Worm (Caenorhabditis elegans): ENCODE data around the gene R07C12.1.

R07C12.1 gene

ce11 chrIV:4137472-4137871 lies 14.8 kb upstream of the R07C12.1 start, which contains the start of gene F49F1.9:
Gene F49F1.9 (minus strand): TSS chrIV:4137572.
- TF ChIP-seq hlh-13 (GFP tag; optimal IDR thresholded peaks at IDR 0.05) (no peak), lim-6 (tag; optimal IDR thresholded peaks at IDR 0.05) (no peak), zip-5 (tag; optimal IDR thresholded peaks at IDR 0.05) (no peak), nhr-232 (tag; optimal IDR thresholded peaks at IDR 0.05) (no peak), unc-42 (tag; optimal IDR thresholded peaks at IDR 0.05) (no peak), pax-1 (tag; optimal IDR thresholded peaks at IDR 0.05) (no peak), ceh-31 (tag; optimal IDR thresholded peaks at IDR 0.05) (no peak), fax-1 (tag; optimal IDR thresholded peaks at IDR 0.05) (no peak), ztf-16 (tag; optimal IDR thresholded peaks at IDR 0.05) (no peak), syd-9 (tag; optimal IDR thresholded peaks at IDR 0.05) (no peak), pha-2 (tag; optimal IDR thresholded peaks at IDR 0.05) (no peak), dmd-4 (tag; optimal IDR thresholded peaks at IDR 0.05; ENCODE audit: borderline replicate concordance) (no peak), unc-55 (GFP tag; optimal IDR thresholded peaks at IDR 0.05) (no peak), nfya-1 (tag; optimal IDR thresholded peaks at IDR 0.05) (no peak), mec-3 (tag; optimal IDR thresholded peaks at IDR 0.05; ENCODE audit: borderline replicate concordance) (no peak), rnt-1 (tag; optimal IDR thresholded peaks at IDR 0.05) (no peak), lin-11 (tag; optimal IDR thresholded peaks at IDR 0.05) (no peak), dve-1 (tag; optimal IDR thresholded peaks at IDR 0.05) (no peak), ceh-22 (tag; optimal IDR thresholded peaks at IDR 0.05) (no peak), pat-9 (tag; optimal IDR thresholded peaks at IDR 0.05) (no peak)

ce11 chrIV:4139022-4139421 lies 13.2 kb upstream of the R07C12.1 start, which contains the start of gene F49F1.10:
Gene F49F1.10 (minus strand): TSS chrIV:4139122.
- no peak for TF ChIP-seq nhr-232 (tag; optimal IDR thresholded peaks at IDR 0.05)
- no peak for TF ChIP-seq ahr-1 (tag; optimal IDR thresholded peaks at IDR 0.05)
- TF ChIP-seq nfya-1 (tag; optimal IDR thresholded peaks at IDR 0.05) = no peak
- TF ChIP-seq hlh-6 (tag; optimal IDR thresholded peaks at IDR 0.05) = no peak
- TF ChIP-seq ceh-30 (tag; optimal IDR thresholded peaks at IDR 0.05) = no peak
- no peak for TF ChIP-seq syd-9 (tag; optimal IDR thresholded peaks at IDR 0.05)
- no peak for TF ChIP-seq eyg-1 (tag; optimal IDR thresholded peaks at IDR 0.05)
- TF ChIP-seq ceh-18 (tag; optimal IDR thresholded peaks at IDR 0.05) = no peak
- no peak for TF ChIP-seq unc-55 (GFP tag; optimal IDR thresholded peaks at IDR 0.05)

ce11 chrIV:4140265-4140664 lies 12.0 kb upstream of the R07C12.1 start, which contains the start of gene F49F1.18:
Gene F49F1.18 (minus strand): TSS chrIV:4140365.
- TF ChIP-seq fax-1 (tag; optimal IDR thresholded peaks at IDR 0.05) (no peak), rnt-1 (tag; optimal IDR thresholded peaks at IDR 0.05) (no peak), ahr-1 (tag; optimal IDR thresholded peaks at IDR 0.05) (no peak)

- TF ChIP-seq ttx-3 (tag; optimal IDR thresholded peaks at IDR 0.05) (no peak), nfya-1 (tag; optimal IDR thresholded peaks at IDR 0.05) (no peak), hlh-30 (tag; optimal IDR thresholded peaks at IDR 0.05; ENCODE audit: insufficient read depth) (no peak), ceh-31 (tag; optimal IDR thresholded peaks at IDR 0.05) (no peak), tbx-7 (tag; optimal IDR thresholded peaks at IDR 0.05) (no peak), ets-4 (tag; optimal IDR thresholded peaks at IDR 0.05) (no peak), ceh-48 (tag; optimal IDR thresholded peaks at IDR 0.05) (no peak), syd-9 (tag; optimal IDR thresholded peaks at IDR 0.05) (no peak), hlh-15 (tag; optimal IDR thresholded peaks at IDR 0.05) (no peak), gmeb-2 (tag; optimal IDR thresholded peaks at IDR 0.05) (no peak), ceh-9 (tag; optimal IDR thresholded peaks at IDR 0.05) (no peak), eyg-1 (tag; optimal IDR thresholded peaks at IDR 0.05) (no peak), che-1 (tag; optimal IDR thresholded peaks at IDR 0.05) (no peak), elt-2 (tag; optimal IDR thresholded peaks at IDR 0.05) (no peak), dmd-4 (tag; optimal IDR thresholded peaks at IDR 0.05; ENCODE audit: borderline replicate concordance) (no peak), Y22D7AL.16 (tag; optimal IDR thresholded peaks at IDR 0.05) (no peak)
These were observed 10.9 kb upstream of the R07C12.1 start, which contains the start of gene F49F1.11 for ce11 chrIV:4141311-4141710. Gene F49F1.11 (minus strand): TSS chrIV:4141411.

Data from whole organism, late embryonic.